Worm (Caenorhabditis elegans): Measurements from ENCODE around the gene sup-12.

sup-12 gene

DNA sequence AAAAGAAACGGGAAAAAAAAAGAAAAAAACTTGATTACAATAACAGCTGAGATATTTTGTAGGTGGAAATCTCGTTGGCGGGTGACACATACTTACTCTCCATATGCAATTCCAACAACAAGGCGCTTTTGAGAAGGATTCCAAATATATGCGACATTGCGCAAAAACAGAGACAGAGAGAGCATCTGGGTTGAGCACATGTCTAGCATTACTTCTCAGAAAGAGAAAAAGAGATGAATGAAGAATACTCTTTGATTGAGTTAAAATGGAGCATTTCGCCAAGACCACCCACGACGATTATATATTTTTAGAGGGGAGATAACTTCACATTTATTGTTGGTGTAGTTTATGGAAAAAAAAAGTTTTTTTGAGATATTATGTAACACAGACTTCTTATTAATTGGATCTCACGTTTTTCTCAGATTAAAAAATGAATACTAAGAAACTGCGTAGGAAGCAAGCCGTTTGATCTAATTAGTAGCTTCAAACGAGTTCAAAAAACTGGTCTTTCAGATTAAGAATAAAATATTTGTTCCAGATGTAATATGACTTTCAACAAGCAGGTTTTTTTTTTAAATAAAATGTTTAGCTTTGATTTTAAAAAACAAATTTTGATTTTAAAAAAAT, 40.7 kb downstream of the sup-12 start:
- TF ChIP-seq unc-62 (GFP tag; optimal IDR thresholded peaks at IDR 0.05): no peak

- TF ChIP-seq unc-62 (GFP tag; optimal IDR thresholded peaks at IDR 0.05): no peak
Measured at ce11 chrX:3945681-3946080, 41.3 kb downstream of the sup-12 start.

DNA sequence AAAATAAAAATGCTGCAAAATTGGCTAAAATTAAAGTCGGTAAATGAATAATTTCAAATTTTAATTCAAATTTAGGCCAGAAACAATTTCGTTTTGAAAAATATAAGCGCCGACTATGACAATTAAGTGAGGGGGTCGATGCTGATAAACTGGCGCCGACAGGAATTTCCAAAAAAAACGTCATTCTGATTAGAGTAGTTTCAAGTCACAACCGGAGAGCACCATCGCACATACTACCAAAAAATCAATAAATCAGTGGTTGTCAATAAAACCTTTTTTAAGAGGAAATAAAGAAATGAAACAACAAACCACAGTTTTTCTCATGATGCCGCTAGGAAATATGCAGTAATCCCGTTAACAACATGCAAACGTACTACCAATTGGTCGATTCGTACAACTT, 44.6 kb downstream of the sup-12 start:
- no peak for TF ChIP-seq unc-62 (GFP tag; optimal IDR thresholded peaks at IDR 0.05)

- no peak for TF ChIP-seq unc-62 (GFP tag; optimal IDR thresholded peaks at IDR 0.05)
Measured at ce11 chrX:3949763-3950162, 45.4 kb downstream of the sup-12 start.

ce11 chrX:3952737-3953136, 48.4 kb downstream of the sup-12 start:
- no peak for TF ChIP-seq unc-62 (GFP tag; optimal IDR thresholded peaks at IDR 0.05)
